Worm (Caenorhabditis elegans) whole organism, L3 larva: ENCODE measurements around the gene trcs-1.

Experiments used
- ZK546.5 ChIP-seq: sonication (generic microtip); optimal IDR thresholded peaks from 2 replicates; lab custom pipeline; 2017; ENCODE audit warnings: missing biosample characterization, missing genetic modification characterization
- ama-1 ChIP-seq: fragments of 150-350 bp; optimal IDR thresholded peaks from 2 replicates; lab custom pipeline; 2018
- ceh-9 ChIP-seq: sonication (generic microtip); optimal IDR thresholded peaks from 2 replicates; lab custom pipeline; 2018; ENCODE audit warnings: missing biosample characterization, missing genetic modification characterization
- fkh-10 ChIP-seq: sonication (generic microtip); optimal IDR thresholded peaks from 2 replicates; lab custom pipeline; 2017; ENCODE audit warnings: missing biosample characterization, missing genetic modification reagents, missing genetic modification characterization
- fos-1 ChIP-seq: fragments of 150-350 bp; optimal IDR thresholded peaks from 2 replicates; lab custom pipeline; 2014; ENCODE audit warnings: missing biosample characterization, missing genetic modification characterization
- nhr-12 ChIP-seq: fragments of 150-350 bp; optimal IDR thresholded peaks from 2 replicates; lab custom pipeline; 2014; ENCODE audit warnings: missing biosample characterization, missing genetic modification characterization
- nhr-237 ChIP-seq: fragments of 150-350 bp; optimal IDR thresholded peaks from 2 replicates; lab custom pipeline; 2014; ENCODE audit warnings: missing biosample characterization, missing genetic modification characterization
- nhr-25 ChIP-seq: sonication (generic microtip); optimal IDR thresholded peaks from 2 replicates; lab custom pipeline; 2017; ENCODE audit warnings: missing biosample characterization, missing genetic modification characterization
- nhr-43 ChIP-seq: sonication (generic microtip); optimal IDR thresholded peaks from 2 replicates; lab custom pipeline; 2016; ENCODE audit warnings: mild to moderate bottlenecking, missing genetic modification characterization, missing compliant biosample characterization; ENCODE audit not compliant: poor library complexity, severe bottlenecking
- skn-1 ChIP-seq: fragments of 150-350 bp; optimal IDR thresholded peaks from 2 replicates; lab custom pipeline; 2014; ENCODE audit warnings: missing biosample characterization, missing genetic modification characterization
- snpc-4 ChIP-seq: fragments of 150-350 bp; optimal IDR thresholded peaks from 2 replicates; lab custom pipeline; 2014; ENCODE audit warnings: missing biosample characterization, missing genetic modification characterization
- unc-62 ChIP-seq: fragments of 150-350 bp; sonication (generic microtip); optimal IDR thresholded peaks from 4 replicates; lab custom pipeline; 2014; ENCODE audit warnings: missing biosample characterization, missing genetic modification reagents, missing genetic modification characterization

ce11 chrIV:9607945-9608344 is 19.3 kb upstream of the trcs-1 start:
- TF ChIP-seq fos-1 (tag; lab: Kevin White, UChicago) (no peak), ama-1 (lab: Kevin White, UChicago) (no peak), nhr-43 (tag; lab: Kevin White, UChicago) (no peak), nhr-12 (no peak), nhr-25 (tag; lab: Kevin White, UChicago) (no peak), unc-62 (GFP tag; lab: Kevin White, UChicago) (no peak), snpc-4 (tag; lab: Kevin White, UChicago) (no peak), skn-1 (no peak), fkh-10 (no peak), nhr-237 (tag; lab: Kevin White, UChicago) (no peak), ceh-9 (tag; lab: Kevin White, UChicago) (no peak), ZK546.5 (no peak)
